Worm (Caenorhabditis elegans): ENCODE data around the gene unc-86.

The unc-86 gene

ce11 chrIII:8163788-8164423 lies 52.2 kb downstream of the unc-86 start, which contains the start of gene prp-8 (continued):
- TF ChIP-seq akir-1 (GFP tag; optimal IDR thresholded peaks at IDR 0.05) (no peak), ama-1 (optimal IDR thresholded peaks at IDR 0.05) (no peak), ama-1 (GFP tag; optimal IDR thresholded peaks at IDR 0.05) (no peak), F10E7.11 (tag; optimal IDR thresholded peaks at IDR 0.05) (no peak), attf-3 (GFP tag; conservative IDR thresholded peaks at IDR 0.05) (peak; percentile 99), let-607 (tag; optimal IDR thresholded peaks at IDR 0.05) (peak; percentile 20 to 30), madf-10 (tag; optimal IDR thresholded peaks at IDR 0.05) (peak; percentile 80), lsy-27 (tag; optimal IDR thresholded peaks at IDR 0.05; ENCODE audit: borderline replicate concordance, insufficient read depth) (no peak), tlf-1 (GFP tag; optimal IDR thresholded peaks at IDR 0.05) (peak; percentile 44), pha-4 (tag; optimal IDR thresholded peaks at IDR 0.05) (peak; percentile 85), dpff-1 (tag; optimal IDR thresholded peaks at IDR 0.05) (no peak), ceh-91 (GFP tag; IDR thresholded peaks at IDR 0.05) (peak; percentile 56), B0019.2 (GFP tag; conservative IDR thresholded peaks at IDR 0.05) (0 out of 2 replicates have a peak, but pooled peaks have one; percentile 9), nfyb-1 (GFP tag; IDR thresholded peaks at IDR 0.05) (peak; percentile 88), F23B12.7 (tag; optimal IDR thresholded peaks at IDR 0.05; ENCODE audit: insufficient read depth) (peak; percentile 80), F33H1.4 (GFP tag; IDR thresholded peaks at IDR 0.05) (peak; percentile 57), ztf-22 (GFP tag; optimal IDR thresholded peaks at IDR 0.05) (no peak), D2030.7 (GFP tag; IDR thresholded peaks at IDR 0.05) (peak; percentile 46), ceh-27 (GFP tag; optimal IDR thresholded peaks at IDR 0.05) (peak; percentile 91), ceh-79 (tag; optimal IDR thresholded peaks at IDR 0.05) (no peak), ztf-18 (tag; optimal IDR thresholded peaks at IDR 0.05) (peak; percentile 42), ceh-40 (GFP tag; IDR thresholded peaks at IDR 0.05) (0 out of 2 replicates have a peak, but pooled peaks have one; percentile 5), Y95B8A.8 (GFP tag; IDR thresholded peaks at IDR 0.05) (no peak), egl-44 (GFP tag; IDR thresholded peaks at IDR 0.05) (no peak)

ce11 chrIII:8163283-8163682 lies 52.9 kb downstream of the unc-86 start, which contains the start of gene bath-42:
Gene bath-42 (minus strand): TSS chrIII:8163383.
- TF ChIP-seq F57C9.4 (tag; optimal IDR thresholded peaks at IDR 0.05) (no peak), lin-40 (tag; optimal IDR thresholded peaks at IDR 0.05) (no peak), tbx-9 (tag; optimal IDR thresholded peaks at IDR 0.05; ENCODE audit: borderline replicate concordance) (no peak), attf-5 (GFP tag; optimal IDR thresholded peaks at IDR 0.05) (no peak), F33H1.4 (GFP tag; IDR thresholded peaks at IDR 0.05) (no peak), ceh-91 (GFP tag; IDR thresholded peaks at IDR 0.05) (no peak), F39B2.1 (GFP tag; IDR thresholded peaks at IDR 0.05) (no peak), nfya-2 (GFP tag; IDR thresholded peaks at IDR 0.05) (no peak), cebp-2 (GFP tag; IDR thresholded peaks at IDR 0.05) (no peak), unc-62 (GFP tag; optimal IDR thresholded peaks at IDR 0.05) (no peak), tlf-1 (GFP tag; optimal IDR thresholded peaks at IDR 0.05) (no peak), ccch-3 (GFP tag; optimal IDR thresholded peaks at IDR 0.05) (no peak), attf-3 (GFP tag; conservative IDR thresholded peaks at IDR 0.05) (no peak), nhr-179 (tag; optimal IDR thresholded peaks at IDR 0.05) (no peak), ceh-58 (GFP tag; IDR thresholded peaks at IDR 0.05) (no peak), F10E7.11 (tag; optimal IDR thresholded peaks at IDR 0.05) (no peak), nfyb-1 (GFP tag; IDR thresholded peaks at IDR 0.05) (no peak), hmg-20 (GFP tag; IDR thresholded peaks at IDR 0.05) (no peak), ekl-4 (GFP tag; IDR thresholded peaks at IDR 0.05) (no peak)

Data from whole organism, young adult.